Worm (Caenorhabditis elegans): ENCODE measurements around the gene M01H9.4.

DNA sequence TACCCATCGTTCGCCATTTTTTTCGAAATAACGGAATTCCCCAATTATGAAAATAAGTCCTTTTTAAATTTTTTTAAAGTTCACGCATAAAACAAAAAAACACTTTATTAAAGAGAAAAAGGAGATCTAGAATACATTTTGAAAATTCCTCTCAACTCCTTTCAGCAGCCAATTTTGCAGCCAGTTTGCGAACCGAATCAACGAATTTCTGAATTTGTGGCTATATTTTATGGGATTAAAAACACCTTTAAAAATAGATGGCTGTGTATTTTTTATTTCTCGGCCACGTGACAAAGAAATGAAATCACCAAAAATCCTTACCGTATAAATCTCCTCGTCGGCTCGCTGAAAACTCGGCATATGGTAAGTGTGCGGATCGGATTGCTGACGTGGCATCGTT lies 2.7 kb downstream of the M01H9.4 start, which contains the start of gene M01H9.10:
- TF ChIP-seq skn-1 (tag; optimal IDR thresholded peaks at IDR 0.05), result no peak
- TF ChIP-seq mxl-2 (GFP tag; conservative IDR thresholded peaks at IDR 0.05), result no peak
- no peak for TF ChIP-seq zip-2 (tag; optimal IDR thresholded peaks at IDR 0.05)
- no peak for TF ChIP-seq sdz-12 (GFP tag; optimal IDR thresholded peaks at IDR 0.05)
- no peak for TF ChIP-seq Y48G9A.11 (GFP tag; IDR thresholded peaks at IDR 0.05)
- no peak for TF ChIP-seq lin-38 (GFP tag; IDR thresholded peaks at IDR 0.05)
